Fruit fly (Drosophila melanogaster) whole organism, larva: ENCODE measurements around the gene sad.

Experiments
- noc ChIP-seq: fragments of 200-800 bp; sonication (Bioruptor generic); optimal IDR thresholded peaks from 3 replicates; lab custom pipeline; 2019; ENCODE audit warnings: missing biosample characterization, mild to moderate bottlenecking, missing genetic modification characterization, moderate library complexity

sad gene

dm6 chr3R:11877162-11877561, at the start of gene sad:
TSS of gene sad (plus strand) at chr3R:11877235.
- no peak for TF ChIP-seq noc

dm6 chr3R:11830757-11831586, 46.1 kb upstream of the sad start:
- TF ChIP-seq noc = no peak

- no peak for TF ChIP-seq noc
Observed at dm6 chr3R:11833406-11833805, 43.6 kb upstream of the sad start.

- no peak for TF ChIP-seq noc
Observed at dm6 chr3R:11847379-11847778, 29.7 kb upstream of the sad start.

DNA sequence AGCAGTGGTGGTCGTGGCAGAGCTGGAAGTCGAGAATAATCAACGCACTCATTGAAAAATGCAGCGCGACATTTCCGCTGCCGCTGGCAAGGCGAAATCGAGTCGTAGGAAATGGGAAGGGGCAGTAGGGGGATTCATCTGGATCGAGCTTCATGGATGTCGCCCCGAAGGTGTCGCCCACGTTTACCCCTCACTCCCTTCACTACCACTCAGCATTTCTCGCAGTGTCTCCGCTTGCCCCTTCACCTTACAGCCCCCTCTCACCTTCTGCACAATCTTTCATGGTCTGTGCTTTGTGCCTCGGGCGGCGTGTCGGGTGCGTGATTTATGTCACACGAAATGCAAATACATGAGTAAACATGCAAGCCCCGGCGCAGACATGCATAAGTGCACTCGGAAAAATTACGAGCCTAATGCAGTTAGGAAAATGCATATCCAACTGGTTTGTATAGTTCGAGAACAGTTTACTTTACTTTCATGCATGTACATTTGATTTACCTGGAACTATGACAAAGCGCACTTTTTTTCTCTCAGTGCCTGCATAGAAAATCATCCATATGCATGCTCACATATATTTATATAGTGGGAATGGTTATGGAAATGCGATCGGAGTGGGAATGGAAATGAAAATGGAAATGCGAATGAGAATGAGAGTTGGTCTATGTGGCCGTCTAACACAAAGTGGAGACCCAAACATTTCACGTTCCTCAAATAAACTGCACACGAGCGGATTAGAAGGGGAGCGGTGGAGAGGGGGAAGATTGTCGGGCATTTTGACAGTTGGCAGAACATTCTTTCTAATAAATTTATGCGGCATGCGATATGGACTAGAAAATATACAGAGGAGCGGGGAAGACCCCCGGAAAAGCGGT, 27.4 kb upstream of the sad start:
- TF ChIP-seq noc = no peak

DNA sequence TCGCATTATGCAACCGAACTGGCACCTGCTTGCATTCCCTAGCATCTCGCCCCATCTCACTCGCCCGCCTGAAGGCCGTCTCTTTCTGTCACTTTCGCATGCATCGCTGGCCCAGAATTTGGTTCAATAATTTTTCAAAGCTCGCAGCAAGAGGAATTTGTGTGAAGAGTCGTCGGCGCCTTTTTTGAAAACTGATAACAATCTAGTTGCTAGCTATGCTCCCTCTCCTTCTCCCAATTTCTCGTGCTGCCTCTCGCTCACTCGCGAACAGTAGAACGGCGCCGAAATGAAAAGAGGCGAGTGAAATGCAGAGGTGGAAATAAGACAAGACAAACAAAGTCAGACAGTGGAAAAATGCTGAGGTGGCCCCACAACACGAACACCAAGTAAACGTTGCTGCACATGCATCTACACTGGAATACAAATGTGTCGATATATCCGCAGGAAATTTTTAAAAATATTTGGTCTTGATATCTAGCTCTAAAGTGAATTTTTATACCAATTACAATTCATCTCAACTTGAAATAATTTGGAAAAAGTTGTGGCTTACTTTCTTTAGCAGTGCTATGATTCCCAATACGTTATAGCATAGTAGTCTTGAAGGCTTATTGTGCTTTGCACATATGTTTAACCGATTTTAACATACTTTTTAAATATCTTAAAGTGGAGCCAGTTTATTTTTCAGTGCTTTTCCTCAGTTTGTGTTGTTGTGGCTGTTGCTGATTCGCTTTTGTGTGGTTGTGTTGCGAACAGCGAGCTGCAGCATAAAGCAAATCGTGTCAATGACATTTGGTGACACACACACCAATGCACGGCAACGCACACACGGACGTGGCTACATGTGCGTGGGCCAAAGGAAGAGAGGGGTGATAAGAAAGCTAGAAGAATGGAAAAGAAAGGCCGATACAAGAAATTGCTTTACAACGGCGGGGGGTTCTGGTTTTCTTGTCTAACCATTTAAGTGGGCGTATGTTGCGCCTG, 25.8 kb upstream of the sad start:
- TF ChIP-seq noc = no peak

DNA sequence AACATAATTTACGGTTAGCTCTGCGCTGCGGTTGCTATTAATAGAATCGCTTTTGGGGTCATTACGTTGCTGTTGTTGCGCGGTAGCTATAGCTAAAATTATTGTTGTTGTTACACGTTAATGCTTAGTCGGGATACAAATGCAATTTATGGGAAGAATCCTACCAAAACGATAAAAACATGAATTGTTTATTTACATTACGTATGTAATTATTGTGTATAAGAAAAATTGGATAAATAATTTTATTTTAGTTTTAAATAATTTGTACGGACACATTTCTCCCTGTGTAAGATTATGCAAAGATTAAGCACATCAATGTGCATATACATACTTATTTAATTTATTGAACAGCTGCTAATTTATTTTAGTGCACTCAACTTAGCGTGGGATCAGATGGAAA, 25.1 kb upstream of the sad start:
- no peak for TF ChIP-seq noc

DNA sequence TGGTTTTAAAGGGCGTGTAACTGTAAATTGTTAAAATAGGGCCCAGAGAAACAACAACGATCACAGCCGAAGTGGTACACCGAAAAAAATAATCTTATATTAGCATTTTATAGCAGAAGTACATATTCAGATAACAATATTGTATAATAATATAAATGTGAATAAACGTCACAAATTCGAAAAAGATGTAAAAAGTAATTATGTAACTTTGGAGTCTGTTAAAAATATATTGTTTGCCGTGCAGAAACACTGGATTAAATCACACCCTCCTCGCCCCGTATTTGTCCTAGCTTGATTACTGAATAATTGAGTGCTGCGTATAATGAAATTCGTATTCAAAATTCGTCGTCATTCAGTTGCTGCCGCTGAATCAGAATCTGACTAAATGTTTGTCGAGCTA, 21.9 kb upstream of the sad start:
- no peak for TF ChIP-seq noc

- TF ChIP-seq noc = no peak
Observed at dm6 chr3R:11856295-11856694, 20.7 kb upstream of the sad start.

DNA sequence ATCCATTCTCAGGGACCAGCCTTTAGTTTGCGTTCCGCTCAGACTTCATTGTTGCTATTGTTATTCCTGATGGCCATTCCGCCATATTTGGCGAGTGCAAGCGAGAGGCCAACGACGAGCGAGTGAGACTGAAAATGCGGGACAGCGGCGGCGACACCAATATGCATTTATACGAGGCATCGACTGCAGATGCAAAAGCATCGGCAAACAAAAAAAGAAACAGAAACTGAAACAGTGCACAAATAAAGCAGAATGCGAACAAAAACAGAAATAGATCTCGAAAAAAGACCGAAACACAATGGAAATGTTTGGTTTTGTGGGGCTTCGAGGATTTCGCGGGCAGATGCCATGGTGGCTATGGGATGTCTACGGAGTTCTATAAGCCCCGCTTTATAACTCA, 17.9 kb upstream of the sad start:
- no peak for TF ChIP-seq noc

DNA sequence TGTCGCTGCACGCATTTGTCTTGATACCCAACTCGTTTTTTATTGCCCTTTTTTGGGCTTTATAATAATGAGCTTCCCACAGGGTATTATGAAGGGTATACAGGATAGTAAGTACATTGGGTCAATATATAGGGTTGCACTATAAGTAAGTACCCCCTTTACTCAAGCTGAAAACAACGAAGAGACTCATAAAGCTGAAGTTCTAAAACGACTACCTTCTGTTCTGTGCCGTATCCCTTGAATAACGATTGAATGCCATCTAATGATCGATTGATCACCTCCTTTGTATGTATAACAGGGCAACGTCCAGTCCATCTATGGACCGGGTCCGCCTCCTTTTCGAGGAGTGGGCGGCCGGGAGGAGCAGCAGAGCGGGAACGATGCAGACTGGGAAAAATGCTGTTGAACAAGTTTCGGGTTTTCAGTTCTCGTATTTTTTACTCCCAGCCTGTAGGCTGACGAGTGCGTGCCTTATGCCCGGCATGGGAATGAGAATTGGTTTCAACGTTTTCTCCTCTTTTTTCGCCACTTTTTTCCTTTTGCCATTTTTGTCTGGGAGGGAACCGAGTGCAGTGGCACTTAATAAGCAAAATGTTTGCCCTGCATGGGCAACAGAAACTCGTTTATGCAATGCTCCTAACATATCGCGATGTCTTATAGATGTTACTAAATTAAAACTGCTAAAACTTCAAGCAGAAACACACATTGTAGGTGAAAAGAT, 17.3 kb upstream of the sad start:
- no peak for TF ChIP-seq noc

dm6 chr3R:11865132-11865531, 11.9 kb upstream of the sad start:
- TF ChIP-seq noc = no peak

DNA sequence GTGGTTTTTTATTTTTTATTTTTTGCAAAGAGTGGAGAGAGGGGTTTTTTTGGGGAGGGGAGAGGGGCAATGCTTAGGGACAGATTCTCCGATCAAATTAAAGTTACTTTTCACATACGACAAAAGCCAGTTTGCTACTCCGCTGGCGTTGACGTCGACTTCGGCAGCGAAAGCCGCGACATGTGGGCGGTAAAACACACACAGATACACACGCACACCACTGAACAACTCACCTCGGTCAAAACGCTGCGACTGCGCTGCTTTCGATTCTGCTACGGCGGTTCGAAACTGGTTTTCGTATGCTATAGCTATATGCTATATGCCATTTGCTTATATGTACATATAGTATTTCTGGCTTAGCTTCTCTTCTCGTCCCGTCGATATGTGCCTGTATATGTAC, 8.5 kb upstream of the sad start:
- TF ChIP-seq noc = no peak

DNA sequence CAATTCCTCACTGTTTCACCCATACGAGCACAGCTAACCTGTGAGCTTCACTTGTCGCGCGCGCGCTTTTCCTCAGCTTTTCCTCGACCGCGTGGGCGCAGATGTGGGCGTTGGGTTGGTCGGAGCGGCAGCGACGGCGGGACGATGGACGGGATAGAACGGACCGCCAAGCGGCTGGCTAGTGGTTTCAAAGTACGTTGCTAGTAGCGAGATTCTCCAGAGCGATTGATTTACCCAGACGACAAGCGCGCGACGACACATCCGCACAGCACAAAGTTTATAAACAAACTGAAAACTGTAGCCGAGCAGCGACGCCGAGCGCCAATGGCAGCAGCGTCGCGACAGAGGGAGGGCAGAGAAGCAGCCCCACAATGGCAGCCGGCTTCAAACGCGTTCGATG, 7.9 kb upstream of the sad start, which contains the start of gene CG6959:
CG6959 (minus strand) TSS at position 292 of the 400 bp plus-strand sequence.
- no peak for TF ChIP-seq noc

- no peak for TF ChIP-seq noc
Observed at dm6 chr3R:11869675-11870074, 7.4 kb upstream of the sad start.

dm6 chr3R:11870135-11870534, 6.9 kb upstream of the sad start:
- TF ChIP-seq noc = no peak
